Worm (Caenorhabditis elegans): ENCODE measurements around the gene T13C5.7.

DNA sequence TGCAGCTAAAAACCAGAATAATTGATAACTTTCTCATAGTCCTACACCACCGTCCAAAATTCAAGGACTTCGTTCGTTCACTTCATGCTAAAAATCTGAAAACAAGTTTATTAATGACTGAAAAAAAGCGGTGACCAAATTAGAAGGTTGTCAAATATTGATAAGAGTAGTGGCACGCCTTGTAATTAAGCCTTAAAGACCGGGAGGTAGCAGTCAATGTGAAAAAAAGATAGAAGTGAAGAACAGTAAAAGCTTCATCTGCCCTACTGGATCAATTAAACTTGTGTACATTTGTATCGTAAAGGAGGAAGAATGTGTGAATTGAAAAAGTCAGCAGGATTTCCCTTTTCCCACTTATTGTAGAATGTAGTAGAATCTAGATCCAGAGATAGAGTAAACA is 29.9 kb upstream of the T13C5.7 start, which contains the start of gene tag-275:
- no peak for TF ChIP-seq nhr-12 (tag; optimal IDR thresholded peaks at IDR 0.05)
- TF ChIP-seq nhr-237 (tag; optimal IDR thresholded peaks at IDR 0.05) = no peak
- no peak for TF ChIP-seq mep-1 (tag; optimal IDR thresholded peaks at IDR 0.05)
- TF ChIP-seq unc-62 (GFP tag; optimal IDR thresholded peaks at IDR 0.05) = no peak
- no peak for TF ChIP-seq unc-39 (tag; optimal IDR thresholded peaks at IDR 0.05)
- no peak for TF ChIP-seq nhr-76 (tag; optimal IDR thresholded peaks at IDR 0.05)
- TF ChIP-seq tbx-8 (GFP tag; optimal IDR thresholded peaks at IDR 0.05) = no peak
